Fruit fly (Drosophila melanogaster): ENCODE measurements around the gene PGRP-LD.

Gene PGRP-LD

dm6 chr3L:5828684-5829083 lies 48.8 kb downstream of the PGRP-LD start (continued):
- TF ChIP-seq ssp (GFP tag; IDR thresholded peaks at IDR 0.05) (no peak), eve (GFP tag; optimal IDR thresholded peaks at IDR 0.05) (no peak), zfh2 (GFP tag; optimal IDR thresholded peaks at IDR 0.05) (no peak), crp (GFP tag; optimal IDR thresholded peaks at IDR 0.05) (no peak), inv (GFP tag; IDR thresholded peaks at IDR 0.05; ENCODE audit: partially characterized antibody) (no peak), Vsx1 (GFP tag; optimal IDR thresholded peaks at IDR 0.05) (no peak), NC2β (GFP tag; optimal IDR thresholded peaks at IDR 0.05) (no peak), CG12659 (GFP tag; optimal IDR thresholded peaks at IDR 0.05) (peak; percentile 9), Jarid2 (GFP tag; optimal IDR thresholded peaks at IDR 0.05) (no peak), crol (GFP tag; IDR thresholded peaks at IDR 0.05) (no peak), CG12391 (tag; optimal IDR thresholded peaks at IDR 0.05) (peak; percentile 15), her (GFP tag; optimal IDR thresholded peaks at IDR 0.05) (no peak), CG14014 (GFP tag; IDR thresholded peaks at IDR 0.05) (no peak), CG2120 (GFP tag; optimal IDR thresholded peaks at IDR 0.05) (peak; percentile 16), ab (GFP tag; optimal IDR thresholded peaks at IDR 0.05) (no peak), HLHmδ (GFP tag; optimal IDR thresholded peaks at IDR 0.05) (no peak), CG1233 (GFP tag; optimal IDR thresholded peaks at IDR 0.05) (no peak), CG12071 (GFP tag; optimal IDR thresholded peaks at IDR 0.05) (no peak), ems (GFP tag; optimal IDR thresholded peaks at IDR 0.05) (no peak), CG1024 (GFP tag; IDR thresholded peaks at IDR 0.05) (no peak), Hr3 (GFP tag; optimal IDR thresholded peaks at IDR 0.05) (peak; percentile 1), Doc2 (GFP tag; IDR thresholded peaks at IDR 0.05) (no peak), CG11560 (tag; IDR thresholded peaks at IDR 0.05) (no peak), CG14860 (GFP tag; IDR thresholded peaks at IDR 0.05; ENCODE audit: partially characterized antibody) (no peak), Poxn (GFP tag; IDR thresholded peaks at IDR 0.05) (no peak), MESR4 (GFP tag; optimal IDR thresholded peaks at IDR 0.05) (no peak), Ravus (GFP tag; IDR thresholded peaks at IDR 0.05) (no peak), CG8281 (tag; optimal IDR thresholded peaks at IDR 0.05) (no peak), CG13287 (GFP tag; IDR thresholded peaks at IDR 0.05; ENCODE audit: partially characterized antibody) (no peak), slou (GFP tag; optimal IDR thresholded peaks at IDR 0.05) (no peak), HmgZ (tag; optimal IDR thresholded peaks at IDR 0.05) (no peak), CG14441 (GFP tag; IDR thresholded peaks at IDR 0.05) (no peak), dpn (GFP tag; optimal IDR thresholded peaks at IDR 0.05) (peak in 1 of 2 experiments; percentile 9), sc (optimal IDR thresholded peaks at IDR 0.05) (no peak), sc (GFP tag; optimal IDR thresholded peaks at IDR 0.05) (no peak), CG12942 (GFP tag; optimal IDR thresholded peaks at IDR 0.05) (no peak), CG3407 (GFP tag; optimal IDR thresholded peaks at IDR 0.05) (no peak), phol (tag; optimal IDR thresholded peaks at IDR 0.05) (peak; percentile 53), BEAF-32 (GFP tag; optimal IDR thresholded peaks at IDR 0.05) (no peak), slbo (GFP tag; IDR thresholded peaks at IDR 0.05) (no peak), ATbp (GFP tag; optimal IDR thresholded peaks at IDR 0.05) (peak; percentile 20), CG9437 (GFP tag; optimal IDR thresholded peaks at IDR 0.05) (peak; percentile 13), Sin3A (optimal IDR thresholded peaks at IDR 0.05) (no peak), HHEX (GFP tag; optimal IDR thresholded peaks at IDR 0.05) (no peak), ato (GFP tag; IDR thresholded peaks at IDR 0.05; ENCODE audit: partially characterized antibody) (no peak), CG2889 (GFP tag; IDR thresholded peaks at IDR 0.05) (no peak), CG7357 (GFP tag; IDR thresholded peaks at IDR 0.05) (no peak), CG16813 (GFP tag; IDR thresholded peaks at IDR 0.05; ENCODE audit: partially characterized antibody) (no peak), sd (tag; optimal IDR thresholded peaks at IDR 0.05) (no peak), Hr78 (GFP tag; optimal IDR thresholded peaks at IDR 0.05) (no peak), danr (GFP tag; IDR thresholded peaks at IDR 0.05) (no peak)
